Fruit fly (Drosophila melanogaster) whole organism, adult: ENCODE measurements around the gene CG8043.

Experiments used
- CG12768 ChIP-seq: fragments of 200-800 bp; sonication (Bioruptor generic); optimal IDR thresholded peaks from 2 replicates; lab custom pipeline; 2017; ENCODE audit warnings: missing biosample characterization, missing genetic modification characterization, mild to moderate bottlenecking, moderate library complexity, missing genetic modification reagents
- CG1620 ChIP-seq: fragments of 200-800 bp; sonication (Bioruptor generic); optimal IDR thresholded peaks from 2 replicates; lab custom pipeline; 2016; ENCODE audit warnings: missing biosample characterization, missing genetic modification characterization
- CG33017 ChIP-seq: fragments of 200-800 bp; sonication (Bioruptor generic); optimal IDR thresholded peaks from 2 replicates; lab custom pipeline; 2018; ENCODE audit warnings: missing biosample characterization, mild to moderate bottlenecking, missing genetic modification characterization, moderate library complexity
- CG5204 ChIP-seq: fragments of 200-800 bp; sonication (Bioruptor generic); optimal IDR thresholded peaks from 2 replicates; lab custom pipeline; 2016; ENCODE audit warnings: missing biosample characterization, missing genetic modification characterization
- CG7101 ChIP-seq: fragments of 200-800 bp; sonication (Bioruptor generic); optimal IDR thresholded peaks from 2 replicates; lab custom pipeline; 2018; ENCODE audit warnings: missing biosample characterization, mild to moderate bottlenecking, missing genetic modification characterization, moderate library complexity
- Hr96 ChIP-seq: fragments of 200-800 bp; sonication (Bioruptor generic); optimal IDR thresholded peaks from 2 replicates; lab custom pipeline; 2016; ENCODE audit warnings: missing biosample characterization, missing genetic modification characterization
- Mnt ChIP-seq: fragments of 200-800 bp; sonication (Bioruptor generic); optimal IDR thresholded peaks from 2 replicates; lab custom pipeline; 2016; ENCODE audit warnings: missing biosample characterization, mild to moderate bottlenecking, missing genetic modification characterization
- bab1 ChIP-seq: fragments of 200-800 bp; sonication (Bioruptor generic); optimal IDR thresholded peaks from 3 replicates; lab custom pipeline; 2019; ENCODE audit warnings: missing biosample characterization, mild to moderate bottlenecking, missing genetic modification characterization, moderate library complexity
- tj ChIP-seq: fragments of 200-800 bp; sonication (Bioruptor generic); optimal IDR thresholded peaks from 3 replicates; lab custom pipeline; 2017; ENCODE audit warnings: missing biosample characterization, mild to moderate bottlenecking, missing genetic modification characterization, moderate library complexity

DNA sequence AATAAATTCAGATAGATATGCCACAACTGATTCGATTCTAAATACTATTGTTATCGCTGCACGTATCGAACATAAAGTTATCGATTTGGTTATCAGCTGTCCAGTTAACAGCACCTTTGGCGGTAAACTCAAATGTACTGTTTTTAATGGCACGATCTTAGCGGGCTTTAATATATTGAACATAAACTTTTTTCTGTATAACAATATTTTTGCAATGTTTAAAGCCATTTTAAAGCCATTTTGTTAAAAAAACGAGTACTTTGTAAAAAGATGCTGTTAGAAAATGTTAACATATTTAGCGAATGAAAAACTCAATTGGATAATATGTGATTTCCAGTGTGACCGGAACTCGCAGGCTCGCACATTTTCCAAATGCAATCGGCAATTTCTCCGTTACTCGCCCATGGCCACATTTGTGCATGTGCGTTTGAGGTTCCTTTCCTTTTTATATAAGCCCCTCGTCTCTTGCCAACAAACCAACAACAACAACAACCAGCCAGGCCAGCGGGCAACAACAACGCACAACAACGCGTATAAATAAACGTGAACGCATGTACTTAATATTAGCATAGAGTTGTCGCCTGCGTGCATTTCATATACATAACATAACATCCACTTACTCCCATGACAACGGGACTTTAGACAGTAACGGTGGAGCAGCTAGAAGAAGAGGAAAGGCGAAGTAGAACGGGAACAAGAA is 39.3 kb downstream of the CG8043 start, which contains the start of gene TMEM216:
- TF ChIP-seq CG33017 (tag; lab: Kevin White, UChicago) (peak; percentile 34), CG1620 (GFP tag; lab: Kevin White, UChicago) (no peak), CG7101 (tag; lab: Kevin White, UChicago) (no peak), Hr96 (no peak), bab1 (GFP tag; lab: Kevin White, UChicago) (no peak), Mnt (GFP tag; lab: Kevin White, UChicago) (peak; percentile 95), CG12768 (GFP tag; lab: Kevin White, UChicago) (no peak), tj (no peak), CG5204 (GFP tag; lab: Kevin White, UChicago) (no peak)
